Worm (Caenorhabditis elegans) whole organism, midembryonic: ENCODE results near the gene srx-74.

Experiments used
- cog-1 ChIP-seq: sonication (generic microtip); optimal IDR thresholded peaks from 2 replicates; lab custom pipeline; 2016; ENCODE audit warnings: missing genetic modification characterization, missing compliant biosample characterization
- med-1 ChIP-seq: sonication (generic microtip); optimal IDR thresholded peaks from 2 replicates; lab custom pipeline; 2017; ENCODE audit warnings: missing genetic modification characterization, mild to moderate bottlenecking, missing compliant biosample characterization, antibody characterized with exemption, missing genetic modification reagents; ENCODE audit not compliant: insufficient read depth
- ref-1 ChIP-seq: fragments of 200-800 bp; sonication (Bioruptor generic); conservative IDR thresholded peaks from 2 replicates; pipeline ENCODE4 v1.3.6; 2022; ENCODE audit warnings: missing genetic modification reagents, missing genetic modification characterization, missing compliant biosample characterization
- tab-1 ChIP-seq: fragments of 200-800 bp; sonication (Bioruptor generic); IDR thresholded peaks from 2 replicates; pipeline ENCODE4 v1.3.6; 2022; ENCODE audit warnings: missing genetic modification characterization, missing compliant biosample characterization

ce11 chrV:4707646-4708045, 45.3 kb upstream of the srx-74 start:
- TF ChIP-seq cog-1 (no peak), ref-1 (GFP tag; lab: Robert Waterston, UW) (no peak), med-1 (GFP tag; lab: Kevin White, UChicago) (no peak), tab-1 (GFP tag; lab: Robert Waterston, UW) (no peak)
